Worm (Caenorhabditis elegans): Measurements from ENCODE around the gene spat-2.

DNA sequence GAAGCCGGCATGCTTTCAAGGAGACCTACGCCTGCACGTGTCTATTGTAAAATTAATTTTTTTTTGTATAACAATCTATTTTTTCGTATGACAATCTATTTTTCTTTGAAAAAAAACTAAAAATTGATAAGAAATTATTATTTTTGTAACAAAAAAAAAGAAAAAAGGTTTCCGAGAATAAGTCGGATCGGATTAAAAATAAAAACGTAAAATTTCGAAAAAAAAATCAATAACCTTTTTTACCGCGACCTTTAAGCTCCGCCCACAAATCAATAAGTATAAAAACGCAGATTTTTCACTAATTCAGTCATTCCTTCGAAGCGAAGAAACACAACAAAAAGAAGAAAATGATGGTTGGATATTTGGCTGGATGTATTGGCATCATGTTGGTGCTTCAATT, 42.7 kb downstream of the spat-2 start, which contains the start of gene W09D6.4:
- TF ChIP-seq flt-1 (GFP tag; IDR thresholded peaks at IDR 0.05) (no peak), ama-1 (optimal IDR thresholded peaks at IDR 0.05) (no peak), ceh-36 (tag; optimal IDR thresholded peaks at IDR 0.05) (no peak), hnd-1 (tag; optimal IDR thresholded peaks at IDR 0.05) (no peak), tra-4 (tag; optimal IDR thresholded peaks at IDR 0.05) (no peak), ets-7 (tag; optimal IDR thresholded peaks at IDR 0.05) (no peak), pes-1 (GFP tag; IDR thresholded peaks at IDR 0.05) (no peak), hmbx-1 (tag; optimal IDR thresholded peaks at IDR 0.05) (no peak), tbx-11 (GFP tag; IDR thresholded peaks at IDR 0.05) (no peak), sea-1 (GFP tag; conservative IDR thresholded peaks at IDR 0.05) (no peak), B0310.2 (tag; optimal IDR thresholded peaks at IDR 0.05) (no peak), ceh-13 (GFP tag; optimal IDR thresholded peaks at IDR 0.05) (no peak), scrt-1 (GFP tag; IDR thresholded peaks at IDR 0.05) (no peak), hmg-4 (GFP tag; optimal IDR thresholded peaks at IDR 0.05) (no peak)
